1 fruit fly cellular context compared by ENCODE assay signal in the genomic region with DNA sequence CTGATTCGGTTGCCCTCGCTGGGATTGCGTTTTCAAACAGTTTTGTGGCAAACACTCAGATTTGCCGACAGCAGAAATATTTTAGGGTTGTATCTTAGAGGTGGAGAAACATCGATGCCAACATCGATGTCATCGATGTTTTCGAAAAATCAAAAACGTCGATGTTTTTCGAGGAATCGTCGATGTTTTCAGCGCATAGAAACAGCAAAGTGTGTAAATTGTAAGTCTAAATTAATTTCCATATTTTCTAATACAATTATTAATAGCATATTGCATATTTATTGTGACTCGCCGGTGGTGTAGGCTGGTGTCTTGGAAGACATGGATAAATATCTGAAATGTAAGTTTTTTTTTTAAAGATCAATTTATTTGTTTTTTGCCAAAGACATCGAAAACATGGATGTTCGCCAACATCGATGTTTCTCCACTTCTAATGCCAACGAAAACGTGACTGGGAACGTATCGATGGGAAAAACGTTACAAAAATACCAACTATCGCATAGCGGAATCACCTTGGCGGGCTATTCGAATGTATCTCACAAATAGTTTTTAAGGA.
TF ChIP-seq lines count a peak whose summit lies in the region.

TSS of gene TM9SF3 (minus strand) at position 120 of the 556 bp plus-strand sequence.

TF ChIP-seq in whole organism, embryonic, 481 proteins besides CTCF, POLR2A, EP300 and RAD21 (continued from another document and continues in another):
- peak; percentile 57 for TF ChIP-seq CG12659 (GFP tag; optimal IDR thresholded peaks at IDR 0.05; lab: Kevin White, UChicago)
- TF ChIP-seq sd (tag; optimal IDR thresholded peaks at IDR 0.05; lab: Kevin White, UChicago), result peak; percentile 49
- peak; percentile 46 for TF ChIP-seq CG30403 (GFP tag; optimal IDR thresholded peaks at IDR 0.05; lab: Kevin White, UChicago)
- TF ChIP-seq CG12236 (GFP tag; optimal IDR thresholded peaks at IDR 0.05; lab: Kevin White, UChicago), result no peak
- peak in 1 of 2 experiments; percentile 32 for TF ChIP-seq Hr51 (GFP tag; optimal IDR thresholded peaks at IDR 0.05; lab: Kevin White, UChicago)
- TF ChIP-seq crp (GFP tag; optimal IDR thresholded peaks at IDR 0.05; lab: Kevin White, UChicago), result peak in 1 of 2 experiments; percentile 4
- TF ChIP-seq CG13624 (GFP tag; optimal IDR thresholded peaks at IDR 0.05; lab: Kevin White, UChicago), result peak; percentile 4
- peak; percentile 64 for TF ChIP-seq CG9932 (GFP tag; IDR thresholded peaks at IDR 0.05; lab: Robert Waterston, UW)
- peak; percentile 50; the same call in 1 of the 2 replicates for TF ChIP-seq ttk (GFP tag; IDR thresholded peaks at IDR 0.05; lab: Robert Waterston, UW)
- peak; percentile 73 for TF ChIP-seq CG8290 (GFP tag; optimal IDR thresholded peaks at IDR 0.05; lab: Kevin White, UChicago)
- peak in 1 of 2 experiments; percentile 89 for TF ChIP-seq CG8290 (tag; optimal IDR thresholded peaks at IDR 0.05; lab: Kevin White, UChicago)
- peak in 1 of 2 experiments; percentile 57 for TF ChIP-seq tll (GFP tag; optimal IDR thresholded peaks at IDR 0.05; lab: Kevin White, UChicago)
- TF ChIP-seq BEAF-32 (GFP tag; optimal IDR thresholded peaks at IDR 0.05; lab: Kevin White, UChicago), result peak; percentile 95
- peak; percentile 46 for TF ChIP-seq mam (GFP tag; optimal IDR thresholded peaks at IDR 0.05; lab: Kevin White, UChicago)
- TF ChIP-seq fru (optimal IDR thresholded peaks at IDR 0.05; lab: Kevin White, UChicago), result no peak
- TF ChIP-seq tio (GFP tag; optimal IDR thresholded peaks at IDR 0.05; lab: Kevin White, UChicago), result peak; percentile 13
- peak; percentile 100 for TF ChIP-seq CG3995 (GFP tag; optimal IDR thresholded peaks at IDR 0.05; lab: Kevin White, UChicago)
- TF ChIP-seq chinmo (GFP tag; IDR thresholded peaks at IDR 0.05; lab: Robert Waterston, UW; ENCODE audit: partially characterized antibody), result 0 out of 4 replicates have a peak, but pooled peaks have one; percentile 38
- TF ChIP-seq pzg (GFP tag; optimal IDR thresholded peaks at IDR 0.05; lab: Kevin White, UChicago), result peak; percentile 55
- no peak for TF ChIP-seq CG6654 (GFP tag; optimal IDR thresholded peaks at IDR 0.05; lab: Kevin White, UChicago)
- peak; percentile 88 for TF ChIP-seq HLH4C (GFP tag; IDR thresholded peaks at IDR 0.05; lab: Robert Waterston, UW; ENCODE audit: partially characterized antibody)
- TF ChIP-seq CG11093 (GFP tag; IDR thresholded peaks at IDR 0.05; lab: Robert Waterston, UW), result no peak
- peak; percentile 0 for TF ChIP-seq Dip3 (GFP tag; optimal IDR thresholded peaks at IDR 0.05; lab: Kevin White, UChicago)
- TF ChIP-seq CG10462 (GFP tag; optimal IDR thresholded peaks at IDR 0.05; lab: Kevin White, UChicago), result no peak
- TF ChIP-seq sob (GFP tag; IDR thresholded peaks at IDR 0.05; lab: Robert Waterston, UW), result no peak
- no peak for TF ChIP-seq CG3726 (GFP tag; IDR thresholded peaks at IDR 0.05; lab: Robert Waterston, UW)
- TF ChIP-seq Ravus (GFP tag; IDR thresholded peaks at IDR 0.05; lab: Robert Waterston, UW), result no peak
- TF ChIP-seq CG12391 (tag; optimal IDR thresholded peaks at IDR 0.05; lab: Kevin White, UChicago), result peak; percentile 48
- no peak for TF ChIP-seq MESR4 (GFP tag; optimal IDR thresholded peaks at IDR 0.05; lab: Kevin White, UChicago)
- TF ChIP-seq yki (optimal IDR thresholded peaks at IDR 0.05; lab: Kevin White, UChicago), result peak; percentile 26
- TF ChIP-seq cad (GFP tag; optimal IDR thresholded peaks at IDR 0.05; lab: Kevin White, UChicago), result no peak
- TF ChIP-seq vnd (GFP tag; IDR thresholded peaks at IDR 0.05; lab: Robert Waterston, UW; ENCODE audit: partially characterized antibody), result peak; percentile 90
- TF ChIP-seq Max (GFP tag; optimal IDR thresholded peaks at IDR 0.05; lab: Kevin White, UChicago), result peak; percentile 46
- TF ChIP-seq CG10979 (tag; optimal IDR thresholded peaks at IDR 0.05; lab: Kevin White, UChicago), result no peak
- peak; percentile 8 for TF ChIP-seq Myb (GFP tag; optimal IDR thresholded peaks at IDR 0.05; lab: Kevin White, UChicago)
- TF ChIP-seq sens (GFP tag; lab: Kevin White, UChicago), result peak; percentile 88
- TF ChIP-seq gfzf (GFP tag; optimal IDR thresholded peaks at IDR 0.05; lab: Kevin White, UChicago), result peak; percentile 10
- no peak for TF ChIP-seq so (GFP tag; IDR thresholded peaks at IDR 0.05; lab: Robert Waterston, UW)
- peak; percentile 19; the same call in 1 of the 3 replicates for TF ChIP-seq CG34422 (GFP tag; IDR thresholded peaks at IDR 0.05; lab: Robert Waterston, UW)
- TF ChIP-seq CG34224 (GFP tag; IDR thresholded peaks at IDR 0.05; lab: Robert Waterston, UW; ENCODE audit: partially characterized antibody), result peak; percentile 84
- peak; percentile 5 for TF ChIP-seq CG30020 (tag; optimal IDR thresholded peaks at IDR 0.05; lab: Kevin White, UChicago)
- TF ChIP-seq CG8944 (GFP tag; optimal IDR thresholded peaks at IDR 0.05; lab: Kevin White, UChicago), result no peak
- TF ChIP-seq Dp (GFP tag; optimal IDR thresholded peaks at IDR 0.05; lab: Kevin White, UChicago), result peak; percentile 91
- TF ChIP-seq CG8924 (tag; optimal IDR thresholded peaks at IDR 0.05; lab: Kevin White, UChicago), result no peak
- peak; percentile 84 for TF ChIP-seq bbx (GFP tag; IDR thresholded peaks at IDR 0.05; lab: Robert Waterston, UW; ENCODE audit: partially characterized antibody)
- peak; percentile 22 for TF ChIP-seq CG1602 (GFP tag; optimal IDR thresholded peaks at IDR 0.05; lab: Kevin White, UChicago)
- no peak for TF ChIP-seq jing (GFP tag; optimal IDR thresholded peaks at IDR 0.05; lab: Kevin White, UChicago)
- TF ChIP-seq dpn (GFP tag; optimal IDR thresholded peaks at IDR 0.05; lab: Kevin White, UChicago), result peak; percentile 5 to 14
- TF ChIP-seq Ets65A (GFP tag; lab: Kevin White, UChicago), result peak; percentile 94
- peak; percentile 34 for TF ChIP-seq CG12155 (GFP tag; optimal IDR thresholded peaks at IDR 0.05; lab: Kevin White, UChicago)
- TF ChIP-seq CG10147 (GFP tag; optimal IDR thresholded peaks at IDR 0.05; lab: Kevin White, UChicago), result peak; percentile 25
- peak; percentile 3 for TF ChIP-seq CG9797 (GFP tag; optimal IDR thresholded peaks at IDR 0.05; lab: Kevin White, UChicago)
- TF ChIP-seq CG3847 (GFP tag; IDR thresholded peaks at IDR 0.05; lab: Robert Waterston, UW), result 0 out of 2 replicates have a peak, but pooled peaks have one; percentile 32
- TF ChIP-seq fd64A (GFP tag; optimal IDR thresholded peaks at IDR 0.05; lab: Kevin White, UChicago), result no peak
- peak; percentile 62 for TF ChIP-seq tna (GFP tag; IDR thresholded peaks at IDR 0.05; lab: Robert Waterston, UW; ENCODE audit: partially characterized antibody)
- peak; percentile 21 for TF ChIP-seq CG17829 (tag; optimal IDR thresholded peaks at IDR 0.05; lab: Kevin White, UChicago)
- TF ChIP-seq CG15696 (tag; optimal IDR thresholded peaks at IDR 0.05; lab: Kevin White, UChicago), result peak; percentile 23
- TF ChIP-seq Camta (GFP tag; optimal IDR thresholded peaks at IDR 0.05; lab: Kevin White, UChicago), result no peak
- peak; percentile 92 for TF ChIP-seq Dll (GFP tag; IDR thresholded peaks at IDR 0.05; lab: Robert Waterston, UW; ENCODE audit: partially characterized antibody)
- TF ChIP-seq ase (GFP tag; IDR thresholded peaks at IDR 0.05; lab: Robert Waterston, UW), result no peak
- TF ChIP-seq nmo (GFP tag; optimal IDR thresholded peaks at IDR 0.05; lab: Kevin White, UChicago), result peak; percentile 60
- peak; percentile 11 for TF ChIP-seq Atf-2 (GFP tag; optimal IDR thresholded peaks at IDR 0.05; lab: Kevin White, UChicago)
- TF ChIP-seq usp (GFP tag; optimal IDR thresholded peaks at IDR 0.05; lab: Kevin White, UChicago), result no peak
- peak; percentile 30 for TF ChIP-seq hkb (optimal IDR thresholded peaks at IDR 0.05; lab: Kevin White, UChicago)
- no peak for TF ChIP-seq hkb (GFP tag; IDR thresholded peaks at IDR 0.05; lab: Robert Waterston, UW)
- peak; percentile 81 for TF ChIP-seq CG42726 (GFP tag; IDR thresholded peaks at IDR 0.05; lab: Robert Waterston, UW; ENCODE audit: partially characterized antibody)
- TF ChIP-seq inv (GFP tag; IDR thresholded peaks at IDR 0.05; lab: Robert Waterston, UW; ENCODE audit: partially characterized antibody), result peak; percentile 83
- TF ChIP-seq sna (GFP tag; IDR thresholded peaks at IDR 0.05; lab: Robert Waterston, UW; ENCODE audit: partially characterized antibody), result peak; percentile 87
- TF ChIP-seq otp (GFP tag; IDR thresholded peaks at IDR 0.05; lab: Robert Waterston, UW), result no peak
- TF ChIP-seq CG3065 (GFP tag; optimal IDR thresholded peaks at IDR 0.05; lab: Kevin White, UChicago), result no peak
- TF ChIP-seq CG33213 (GFP tag; optimal IDR thresholded peaks at IDR 0.05; lab: Kevin White, UChicago), result peak; percentile 33
- peak; percentile 85; the same call in 2 of the 3 replicates for TF ChIP-seq CG14860 (GFP tag; IDR thresholded peaks at IDR 0.05; lab: Robert Waterston, UW; ENCODE audit: partially characterized antibody)
- peak; percentile 25 for TF ChIP-seq ems (GFP tag; optimal IDR thresholded peaks at IDR 0.05; lab: Kevin White, UChicago)
- peak; percentile 41 for TF ChIP-seq CoRest (tag; optimal IDR thresholded peaks at IDR 0.05; lab: Kevin White, UChicago)
- peak; percentile 33 for TF ChIP-seq Hr3 (GFP tag; optimal IDR thresholded peaks at IDR 0.05; lab: Kevin White, UChicago)
- peak; percentile 28 for TF ChIP-seq Lhr (GFP tag; optimal IDR thresholded peaks at IDR 0.05; lab: Kevin White, UChicago)
- no peak for TF ChIP-seq CG31224 (GFP tag; IDR thresholded peaks at IDR 0.05; lab: Robert Waterston, UW)
- TF ChIP-seq Hsf (GFP tag; optimal IDR thresholded peaks at IDR 0.05; lab: Kevin White, UChicago), result peak; percentile 56
- TF ChIP-seq ato (GFP tag; IDR thresholded peaks at IDR 0.05; lab: Robert Waterston, UW; ENCODE audit: partially characterized antibody), result peak; percentile 63
- TF ChIP-seq CG15514 (GFP tag; optimal IDR thresholded peaks at IDR 0.05; lab: Kevin White, UChicago), result peak; percentile 30
- TF ChIP-seq prd (optimal IDR thresholded peaks at IDR 0.05; lab: Kevin White, UChicago), result no peak
- TF ChIP-seq prd (GFP tag; IDR thresholded peaks at IDR 0.05; lab: Robert Waterston, UW), result 0 out of 3 replicates have a peak, but pooled peaks have one; percentile 20
- TF ChIP-seq Sin3A (optimal IDR thresholded peaks at IDR 0.05; lab: Kevin White, UChicago), result peak; percentile 92
- peak; percentile 37 for TF ChIP-seq Xbp1 (GFP tag; optimal IDR thresholded peaks at IDR 0.05; lab: Kevin White, UChicago)
- peak; percentile 88 for TF ChIP-seq CG2129 (GFP tag; IDR thresholded peaks at IDR 0.05; lab: Robert Waterston, UW; ENCODE audit: partially characterized antibody)
- 0 out of 2 replicates have a peak, but pooled peaks have one; percentile 21 for TF ChIP-seq CkIIα-i1 (GFP tag; IDR thresholded peaks at IDR 0.05; lab: Robert Waterston, UW)
- peak; percentile 2 for TF ChIP-seq CG18476 (GFP tag; optimal IDR thresholded peaks at IDR 0.05; lab: Kevin White, UChicago)
- no peak for TF ChIP-seq Doc2 (GFP tag; IDR thresholded peaks at IDR 0.05; lab: Robert Waterston, UW)
- no peak for TF ChIP-seq CG8281 (tag; optimal IDR thresholded peaks at IDR 0.05; lab: Kevin White, UChicago)
- TF ChIP-seq chn (GFP tag; optimal IDR thresholded peaks at IDR 0.05; lab: Kevin White, UChicago), result peak; percentile 20
- TF ChIP-seq cas (GFP tag; IDR thresholded peaks at IDR 0.05; lab: Robert Waterston, UW), result no peak
- no peak for TF ChIP-seq Optix (GFP tag; IDR thresholded peaks at IDR 0.05; lab: Robert Waterston, UW)
- TF ChIP-seq CG2120 (GFP tag; optimal IDR thresholded peaks at IDR 0.05; lab: Kevin White, UChicago), result peak; percentile 49
- peak; percentile 59 for TF ChIP-seq Med (GFP tag; lab: Kevin White, UChicago)
- peak; percentile 85 for TF ChIP-seq hb (GFP tag; IDR thresholded peaks at IDR 0.05; lab: Robert Waterston, UW; ENCODE audit: partially characterized antibody)
- peak; percentile 78 for TF ChIP-seq Opbp (GFP tag; IDR thresholded peaks at IDR 0.05; lab: Robert Waterston, UW; ENCODE audit: partially characterized antibody)
- peak; percentile 86 for TF ChIP-seq Sry-δ (GFP tag; optimal IDR thresholded peaks at IDR 0.05; lab: Kevin White, UChicago)
- peak; percentile 1 to 23 for TF ChIP-seq Pdp1 (GFP tag; optimal IDR thresholded peaks at IDR 0.05; lab: Kevin White, UChicago)
- TF ChIP-seq sc (optimal IDR thresholded peaks at IDR 0.05; lab: Kevin White, UChicago), result no peak
- TF ChIP-seq sc (GFP tag; optimal IDR thresholded peaks at IDR 0.05; lab: Kevin White, UChicago), result no peak
- TF ChIP-seq zfh1 (GFP tag; IDR thresholded peaks at IDR 0.05; lab: Robert Waterston, UW), result no peak
- no peak for TF ChIP-seq CG13296 (GFP tag; optimal IDR thresholded peaks at IDR 0.05; lab: Kevin White, UChicago)
- TF ChIP-seq CG9727 (GFP tag; optimal IDR thresholded peaks at IDR 0.05; lab: Kevin White, UChicago), result peak; percentile 55
- peak; percentile 5 for TF ChIP-seq zen (tag; optimal IDR thresholded peaks at IDR 0.05; lab: Kevin White, UChicago)
- TF ChIP-seq hbn (GFP tag; IDR thresholded peaks at IDR 0.05; lab: Robert Waterston, UW; ENCODE audit: partially characterized antibody), result peak; percentile 68
- TF ChIP-seq Dref (GFP tag; IDR thresholded peaks at IDR 0.05; lab: Robert Waterston, UW), result peak; percentile 66
- no peak for TF ChIP-seq Meics (GFP tag; optimal IDR thresholded peaks at IDR 0.05; lab: Kevin White, UChicago)
- peak; percentile 31 for TF ChIP-seq YL-1 (GFP tag; optimal IDR thresholded peaks at IDR 0.05; lab: Kevin White, UChicago)
- TF ChIP-seq vfl (GFP tag; optimal IDR thresholded peaks at IDR 0.05; lab: Kevin White, UChicago), result peak; percentile 13
- no peak for TF ChIP-seq B-H2 (GFP tag; optimal IDR thresholded peaks at IDR 0.05; lab: Kevin White, UChicago)
- peak; percentile 51 for TF ChIP-seq phol (tag; optimal IDR thresholded peaks at IDR 0.05; lab: Kevin White, UChicago)
- peak; percentile 34 for TF ChIP-seq lilli (GFP tag; optimal IDR thresholded peaks at IDR 0.05; lab: Kevin White, UChicago)
- no peak for TF ChIP-seq tap (tag; optimal IDR thresholded peaks at IDR 0.05; lab: Kevin White, UChicago)
- no peak for TF ChIP-seq CG17359 (tag; optimal IDR thresholded peaks at IDR 0.05; lab: Kevin White, UChicago)
- TF ChIP-seq Rfx (GFP tag; IDR thresholded peaks at IDR 0.05; lab: Robert Waterston, UW), result peak; percentile 41; the same call in 1 of the 2 replicates
- no peak for TF ChIP-seq HLHmδ (GFP tag; optimal IDR thresholded peaks at IDR 0.05; lab: Kevin White, UChicago)
- TF ChIP-seq CG1024 (GFP tag; IDR thresholded peaks at IDR 0.05; lab: Robert Waterston, UW), result no peak
- TF ChIP-seq Bgb (GFP tag; IDR thresholded peaks at IDR 0.05; lab: Robert Waterston, UW; ENCODE audit: partially characterized antibody), result peak; percentile 81
- peak; percentile 37 for TF ChIP-seq Ets97D (GFP tag; optimal IDR thresholded peaks at IDR 0.05; lab: Kevin White, UChicago)
- peak; percentile 88 for TF ChIP-seq CG6791 (GFP tag; IDR thresholded peaks at IDR 0.05; lab: Robert Waterston, UW; ENCODE audit: partially characterized antibody)
- TF ChIP-seq CG9817 (tag; optimal IDR thresholded peaks at IDR 0.05; lab: Kevin White, UChicago), result no peak
- no peak for TF ChIP-seq CG3407 (GFP tag; optimal IDR thresholded peaks at IDR 0.05; lab: Kevin White, UChicago)
